Worm (Caenorhabditis elegans): ENCODE measurements around the gene fbxb-88.

- TF ChIP-seq fkh-10 (GFP tag; optimal IDR thresholded peaks at IDR 0.05) (no peak), nhr-28 (tag; optimal IDR thresholded peaks at IDR 0.05) (no peak), duxl-1 (tag; optimal IDR thresholded peaks at IDR 0.05; ENCODE audit: poor library complexity) (no peak)
Measured at ce11 chrII:4818780-4819179, 8.9 kb downstream of the fbxb-88 start.
